Worm (Caenorhabditis elegans) whole organism, midembryonic: ENCODE results near the gene Y71H2AM.3.

Experiments used
- T22C8.4 ChIP-seq: fragments of 200-800 bp; sonication (Bioruptor generic); IDR thresholded peaks from 2 replicates; pipeline ENCODE4 v1.3.6; 2022; ENCODE audit warnings: missing genetic modification characterization, missing compliant biosample characterization
- cog-1 ChIP-seq: sonication (generic microtip); optimal IDR thresholded peaks from 2 replicates; lab custom pipeline; 2016; ENCODE audit warnings: missing genetic modification characterization, missing compliant biosample characterization
- flt-1 ChIP-seq: fragments of 200-800 bp; sonication (Bioruptor generic); IDR thresholded peaks from 2 replicates; pipeline ENCODE4 v1.3.6; 2022; ENCODE audit warnings: missing genetic modification characterization, missing compliant biosample characterization
- klf-2 ChIP-seq: fragments of 200-800 bp; sonication (Bioruptor generic); conservative IDR thresholded peaks from 2 replicates; pipeline ENCODE4 v1.3.6; 2022; ENCODE audit warnings: missing genetic modification reagents, missing genetic modification characterization, missing compliant biosample characterization
- med-1 ChIP-seq: sonication (generic microtip); optimal IDR thresholded peaks from 2 replicates; lab custom pipeline; 2017; ENCODE audit warnings: missing genetic modification characterization, mild to moderate bottlenecking, missing compliant biosample characterization, antibody characterized with exemption, missing genetic modification reagents; ENCODE audit not compliant: insufficient read depth
- ref-1 ChIP-seq: fragments of 200-800 bp; sonication (Bioruptor generic); conservative IDR thresholded peaks from 2 replicates; pipeline ENCODE4 v1.3.6; 2022; ENCODE audit warnings: missing genetic modification reagents, missing genetic modification characterization, missing compliant biosample characterization
- tab-1 ChIP-seq: fragments of 200-800 bp; sonication (Bioruptor generic); IDR thresholded peaks from 2 replicates; pipeline ENCODE4 v1.3.6; 2022; ENCODE audit warnings: missing genetic modification characterization, missing compliant biosample characterization
- ztf-23 ChIP-seq: fragments of 200-800 bp; sonication (Bioruptor generic); IDR thresholded peaks from 2 replicates; pipeline ENCODE4 v1.3.6; 2022; ENCODE audit warnings: missing genetic modification reagents, missing genetic modification characterization, missing compliant biosample characterization
- ztf-29 ChIP-seq: fragments of 200-800 bp; sonication (Bioruptor generic); IDR thresholded peaks from 2 replicates; pipeline ENCODE4 v1.3.6; 2022; ENCODE audit warnings: missing genetic modification reagents, missing genetic modification characterization, missing compliant biosample characterization

ce11 chrIII:2800743-2801142 lies 4.5 kb upstream of the Y71H2AM.3 start:
- no peak for TF ChIP-seq flt-1 (GFP tag; lab: Robert Waterston, UW)
- no peak for TF ChIP-seq ztf-23 (GFP tag; lab: Robert Waterston, UW)
- TF ChIP-seq ztf-29 (GFP tag; lab: Robert Waterston, UW) = no peak
- no peak for TF ChIP-seq med-1 (GFP tag; lab: Kevin White, UChicago)
- TF ChIP-seq cog-1 (tag; lab: Kevin White, UChicago) = no peak
- TF ChIP-seq T22C8.4 (GFP tag; lab: Robert Waterston, UW) = no peak
- no peak for TF ChIP-seq klf-2 (GFP tag; lab: Robert Waterston, UW)
- 0 out of 2 replicates have a peak, but pooled peaks have one; percentile 33 for TF ChIP-seq tab-1 (GFP tag; lab: Robert Waterston, UW)
- TF ChIP-seq ref-1 (GFP tag; lab: Robert Waterston, UW) = no peak
